Fruit fly (Drosophila melanogaster) whole organism, embryonic: Measurements from ENCODE around the gene PIG-T.

Experiments used
- Atf-2 ChIP-seq: fragments of 200-800 bp; sonication (Bioruptor generic); optimal IDR thresholded peaks from 2 replicates; lab custom pipeline; 2016; ENCODE audit warnings: missing biosample characterization, missing genetic modification characterization
- Atf3 ChIP-seq: fragments of 200-800 bp; sonication (Bioruptor generic); optimal IDR thresholded peaks from 3 replicates; lab custom pipeline; 2016; ENCODE audit warnings: missing biosample characterization, missing genetic modification characterization
- Blimp-1 ChIP-seq: fragments of 200-800 bp; sonication (Bioruptor generic); optimal IDR thresholded peaks from 3 replicates; lab custom pipeline; 2018; ENCODE audit warnings: missing biosample characterization, missing genetic modification characterization, mild to moderate bottlenecking, moderate library complexity, missing genetic modification reagents
- CG17385 ChIP-seq: fragments of 200-800 bp; sonication (Bioruptor generic); optimal IDR thresholded peaks from 3 replicates; lab custom pipeline; 2018; ENCODE audit warnings: missing biosample characterization, mild to moderate bottlenecking, missing genetic modification characterization
- CG2116 ChIP-seq: fragments of 200-800 bp; sonication (Bioruptor generic); optimal IDR thresholded peaks from 3 replicates; lab custom pipeline; 2018; ENCODE audit warnings: missing biosample characterization, mild to moderate bottlenecking, missing genetic modification characterization
- CG2120 ChIP-seq: fragments of 200-800 bp; sonication (Bioruptor generic); optimal IDR thresholded peaks from 3 replicates; lab custom pipeline; 2016; ENCODE audit warnings: missing biosample characterization, missing genetic modification characterization
- CG32767 ChIP-seq: fragments of 200-800 bp; sonication (Bioruptor generic); IDR thresholded peaks from 2 replicates; pipeline ENCODE4 v1.3.6; 2022; ENCODE audit warnings: missing biosample characterization, missing genetic modification characterization
- CG4328 ChIP-seq: fragments of 200-800 bp; sonication (Bioruptor generic); optimal IDR thresholded peaks from 3 replicates; lab custom pipeline; 2017; ENCODE audit warnings: missing biosample characterization, missing genetic modification reagents, missing genetic modification characterization
- CG4617 ChIP-seq: fragments of 200-800 bp; sonication (Bioruptor generic); optimal IDR thresholded peaks from 3 replicates; lab custom pipeline; 2016; ENCODE audit warnings: missing biosample characterization, missing genetic modification characterization, borderline replicate concordance
- CG7271 ChIP-seq: fragments of 200-800 bp; sonication (Bioruptor generic); optimal IDR thresholded peaks from 2 replicates; lab custom pipeline; 2018; ENCODE audit warnings: missing biosample characterization, mild to moderate bottlenecking, missing genetic modification characterization, moderate library complexity
- CG8924 ChIP-seq: fragments of 200-800 bp; optimal IDR thresholded peaks from 3 replicates; lab custom pipeline; 2019; ENCODE audit warnings: missing biosample characterization, mild to moderate bottlenecking, missing genetic modification characterization, moderate library complexity
- D ChIP-seq, 2 experiments: fragments of 200-800 bp in 1 of 2; fragments of >200 bp in 1 of 2; sonication (Bioruptor generic) in 1 of 2; optimal IDR thresholded peaks; 2 replicates in 1 of 2; 3 replicates in 1 of 2; lab custom pipeline; 2017; ENCODE audit warnings: mild to moderate bottlenecking in 1 of 2, missing biosample characterization in 1 of 2, missing genetic modification characterization in 1 of 2, missing genetic modification reagents in 1 of 2
- Dip3 ChIP-seq: fragments of 200-800 bp; sonication (Bioruptor generic); optimal IDR thresholded peaks from 3 replicates; lab custom pipeline; 2016; ENCODE audit warnings: missing biosample characterization, missing genetic modification characterization
- Ets97D ChIP-seq: fragments of 200-800 bp; sonication (Bioruptor generic); optimal IDR thresholded peaks from 3 replicates; lab custom pipeline; 2016; ENCODE audit warnings: missing biosample characterization, missing genetic modification characterization
- Fer1 ChIP-seq: fragments of 200-800 bp; sonication (Bioruptor generic); optimal IDR thresholded peaks from 2 replicates; lab custom pipeline; 2017; ENCODE audit warnings: missing biosample characterization, mild to moderate bottlenecking, missing genetic modification characterization
- Mes4 ChIP-seq: fragments of 200-800 bp; sonication (Bioruptor generic); optimal IDR thresholded peaks from 2 replicates; lab custom pipeline; 2016; ENCODE audit warnings: missing biosample characterization, missing genetic modification characterization
- Opbp ChIP-seq: fragments of 200-800 bp; sonication (Bioruptor generic); IDR thresholded peaks from 3 replicates; pipeline ENCODE4 v1.3.6; 2022; ENCODE audit warnings: missing biosample characterization, missing genetic modification characterization; ENCODE audit not compliant: partially characterized antibody
- Pdp1 ChIP-seq, 2 experiments: fragments of 200-800 bp; sonication (Bioruptor generic); optimal IDR thresholded peaks; 3 replicates each; lab custom pipeline; 2016; ENCODE audit warnings: missing biosample characterization in 2 of 2, missing genetic modification characterization in 2 of 2, mild to moderate bottlenecking in 1 of 2, moderate library complexity in 1 of 2
- YL-1 ChIP-seq: fragments of 200-800 bp; sonication (Bioruptor generic); optimal IDR thresholded peaks from 3 replicates; lab custom pipeline; 2017; ENCODE audit warnings: missing biosample characterization, mild to moderate bottlenecking, missing genetic modification characterization
- bab2 ChIP-seq: fragments of 200-800 bp; sonication (Bioruptor generic); optimal IDR thresholded peaks from 2 replicates; lab custom pipeline; 2016; ENCODE audit warnings: missing biosample characterization, missing genetic modification characterization
- bbx ChIP-seq: fragments of 200-800 bp; sonication (Bioruptor generic); IDR thresholded peaks from 2 replicates; pipeline ENCODE4 v1.3.6; 2022; ENCODE audit warnings: missing biosample characterization, missing genetic modification characterization; ENCODE audit not compliant: partially characterized antibody
- caup ChIP-seq: fragments of 200-800 bp; sonication (Bioruptor generic); optimal IDR thresholded peaks from 3 replicates; lab custom pipeline; 2017; ENCODE audit warnings: missing biosample characterization, mild to moderate bottlenecking, missing genetic modification characterization, moderate library complexity; ENCODE audit not compliant: severe bottlenecking
- cg ChIP-seq: fragments of 200-800 bp; sonication (Bioruptor generic); optimal IDR thresholded peaks from 3 replicates; lab custom pipeline; 2019; ENCODE audit warnings: missing biosample characterization, mild to moderate bottlenecking, missing genetic modification characterization, moderate library complexity
- crol ChIP-seq: fragments of 200-800 bp; sonication (Bioruptor generic); IDR thresholded peaks from 2 replicates; pipeline ENCODE4 v1.3.6; 2022; ENCODE audit warnings: missing biosample characterization, missing genetic modification characterization
- emc ChIP-seq: fragments of 200-800 bp; sonication (Bioruptor generic); optimal IDR thresholded peaks from 2 replicates; lab custom pipeline; 2016; ENCODE audit warnings: missing biosample characterization, missing genetic modification characterization
- gcm ChIP-seq: fragments of 200-800 bp; sonication (Bioruptor generic); optimal IDR thresholded peaks from 2 replicates; lab custom pipeline; 2019; ENCODE audit warnings: missing biosample characterization, mild to moderate bottlenecking, missing genetic modification characterization, moderate library complexity
- gem ChIP-seq: fragments of 200-800 bp; sonication (Bioruptor generic); optimal IDR thresholded peaks from 2 replicates; lab custom pipeline; 2019; ENCODE audit warnings: missing biosample characterization, mild to moderate bottlenecking, missing genetic modification characterization, moderate library complexity
- grn ChIP-seq: fragments of 200-800 bp; sonication (Bioruptor generic); optimal IDR thresholded peaks from 3 replicates; lab custom pipeline; 2017; ENCODE audit warnings: missing biosample characterization, missing genetic modification characterization
- hkb ChIP-seq, 2 experiments: fragments of 200-800 bp in 1 of 2; fragments of >200 bp in 1 of 2; sonication (Bioruptor generic) in 1 of 2; IDR thresholded peaks in 1 of 2; optimal IDR thresholded peaks in 1 of 2; 2 replicates each; pipeline versions ENCODE4 v1.3.6 to Lab custom; 2017 to 2022; ENCODE audit warnings: missing biosample characterization in 1 of 2, missing genetic modification characterization in 1 of 2
- insv ChIP-seq, 2 experiments: fragments of 200-800 bp; sonication (Bioruptor generic); optimal IDR thresholded peaks; 3 replicates each; lab custom pipeline; 2016 to 2018; ENCODE audit warnings: missing biosample characterization in 2 of 2, missing genetic modification characterization in 2 of 2
- kni ChIP-seq: fragments of 200-800 bp; sonication (Bioruptor generic); optimal IDR thresholded peaks from 3 replicates; lab custom pipeline; 2017; ENCODE audit warnings: mild to moderate bottlenecking, missing biosample characterization, missing genetic modification reagents, missing genetic modification characterization
- knrl ChIP-seq: fragments of 200-800 bp; sonication (Bioruptor generic); IDR thresholded peaks from 3 replicates; pipeline ENCODE4 v1.3.6; 2022; ENCODE audit warnings: missing biosample characterization, missing genetic modification characterization; ENCODE audit not compliant: partially characterized antibody
- nmo ChIP-seq: fragments of 200-800 bp; sonication (Bioruptor generic); optimal IDR thresholded peaks from 2 replicates; lab custom pipeline; 2018; ENCODE audit warnings: missing biosample characterization, mild to moderate bottlenecking, missing genetic modification characterization, moderate library complexity
- nom ChIP-seq: fragments of 200-800 bp; sonication (Bioruptor generic); optimal IDR thresholded peaks from 2 replicates; lab custom pipeline; 2017; ENCODE audit warnings: missing biosample characterization, missing genetic modification characterization, mild to moderate bottlenecking, moderate library complexity, missing genetic modification reagents
- oc ChIP-seq: fragments of 200-800 bp; sonication (Bioruptor generic); optimal IDR thresholded peaks from 2 replicates; lab custom pipeline; 2018; ENCODE audit warnings: missing biosample characterization, mild to moderate bottlenecking, missing genetic modification characterization, moderate library complexity
- pho ChIP-seq: fragments of 200-800 bp; sonication (Bioruptor generic); optimal IDR thresholded peaks from 2 replicates; lab custom pipeline; 2016; ENCODE audit warnings: missing biosample characterization, missing genetic modification characterization
- rib ChIP-seq: fragments of 200-800 bp; sonication (Bioruptor generic); IDR thresholded peaks from 2 replicates; pipeline ENCODE4 v1.3.6; 2022; ENCODE audit warnings: missing biosample characterization, missing genetic modification characterization
- salm ChIP-seq: fragments of 200-800 bp; sonication (Bioruptor generic); optimal IDR thresholded peaks from 2 replicates; lab custom pipeline; 2018; ENCODE audit warnings: missing biosample characterization, mild to moderate bottlenecking, missing genetic modification characterization
- sens ChIP-seq: fragments of 200-800 bp; sonication (Bioruptor generic); peaks from one replicate; lab custom pipeline; 2016; ENCODE audit warnings: missing biosample characterization, missing genetic modification characterization
- sima ChIP-seq: fragments of 200-800 bp; sonication (Bioruptor generic); optimal IDR thresholded peaks from 2 replicates; lab custom pipeline; 2016; ENCODE audit warnings: missing biosample characterization, missing genetic modification characterization
- stwl ChIP-seq: fragments of 200-800 bp; sonication (Bioruptor generic); optimal IDR thresholded peaks from 3 replicates; lab custom pipeline; 2018; ENCODE audit warnings: missing biosample characterization, mild to moderate bottlenecking, missing genetic modification characterization, moderate library complexity
- tll ChIP-seq, 2 experiments: fragments of 200-800 bp in 1 of 2; fragments of >200 bp in 1 of 2; sonication (Bioruptor generic) in 1 of 2; optimal IDR thresholded peaks; 2 replicates each; lab custom pipeline; 2017 to 2019; ENCODE audit warnings: missing biosample characterization in 2 of 2, missing genetic modification characterization in 2 of 2, mild to moderate bottlenecking in 1 of 2, moderate library complexity in 1 of 2
- trh ChIP-seq: fragments of 200-800 bp; sonication (Bioruptor generic); optimal IDR thresholded peaks from 2 replicates; lab custom pipeline; 2016; ENCODE audit warnings: missing biosample characterization, missing genetic modification characterization

PIG-T gene

dm6 chrX:8437285-8438110, 30.4 kb upstream of the PIG-T start, which contains the start of gene Miga (continued):
- TF ChIP-seq nom (peak; percentile 62), crol (GFP tag; lab: Robert Waterston, UW) (peak; percentile 68), cg (peak; percentile 75), bbx (GFP tag; lab: Robert Waterston, UW) (no peak), Opbp (GFP tag; lab: Robert Waterston, UW) (peak; percentile 32; the same call in 1 of the 3 replicates), Blimp-1 (GFP tag; lab: Kevin White, UChicago) (peak; percentile 91), kni (GFP tag; lab: Kevin White, UChicago) (peak; percentile 60), D (optimal IDR thresholded peaks at IDR 0.05; lab: Kevin White, UChicago) (peak; percentile 21), D (GFP tag; optimal IDR thresholded peaks at IDR 0.05; lab: Kevin White, UChicago) (no peak), tll (GFP tag; optimal IDR thresholded peaks at IDR 0.05; lab: Kevin White, UChicago) (peak in 1 of 2 experiments; percentile 55), CG8924 (tag; lab: Kevin White, UChicago) (peak; percentile 23), rib (GFP tag; lab: Robert Waterston, UW) (peak; percentile 42; the same call in 1 of the 2 replicates)

- TF ChIP-seq nmo (GFP tag; lab: Kevin White, UChicago) = peak; percentile 43
- peak; percentile 86 for TF ChIP-seq sens (GFP tag; lab: Kevin White, UChicago)
- no peak for TF ChIP-seq hkb (optimal IDR thresholded peaks at IDR 0.05; lab: Kevin White, UChicago)
- peak; percentile 47; the same call in 1 of the 2 replicates for TF ChIP-seq hkb (GFP tag; IDR thresholded peaks at IDR 0.05; lab: Robert Waterston, UW)
- TF ChIP-seq Pdp1 (GFP tag; optimal IDR thresholded peaks at IDR 0.05; lab: Kevin White, UChicago) = peak in 1 of 2 experiments; percentile 89
- peak; percentile 11; the same call in 1 of the 3 replicates for TF ChIP-seq knrl (GFP tag; lab: Robert Waterston, UW)
- peak; percentile 28 for TF ChIP-seq pho
- TF ChIP-seq stwl = peak; percentile 39
- no peak for TF ChIP-seq Atf3 (GFP tag; lab: Kevin White, UChicago)
- TF ChIP-seq salm = no peak
- peak; percentile 4 for TF ChIP-seq CG7271 (tag; lab: Kevin White, UChicago)
- no peak for TF ChIP-seq Atf-2
- TF ChIP-seq CG2120 = peak; percentile 56
- peak; percentile 40 for TF ChIP-seq Dip3 (GFP tag; lab: Kevin White, UChicago)
- peak; percentile 20 for TF ChIP-seq Fer1 (GFP tag; lab: Kevin White, UChicago)
- TF ChIP-seq Mes4 (GFP tag; lab: Kevin White, UChicago) = peak; percentile 21
- 0 out of 2 replicates have a peak, but pooled peaks have one; percentile 24 for TF ChIP-seq CG32767 (GFP tag; lab: Robert Waterston, UW)
- TF ChIP-seq bab2 (GFP tag; lab: Kevin White, UChicago) = peak; percentile 30
- TF ChIP-seq YL-1 (GFP tag; lab: Kevin White, UChicago) = peak; percentile 33
- 0 out of 3 replicates have a peak, but pooled peaks have one; percentile 15 for TF ChIP-seq Opbp (GFP tag; lab: Robert Waterston, UW)
- no peak for TF ChIP-seq CG4328 (GFP tag; lab: Kevin White, UChicago)
- peak; percentile 73 for TF ChIP-seq CG8924 (tag; lab: Kevin White, UChicago)
- TF ChIP-seq insv (GFP tag; optimal IDR thresholded peaks at IDR 0.05; lab: Kevin White, UChicago) = peak in 1 of 2 experiments; percentile 21
- TF ChIP-seq Ets97D (GFP tag; lab: Kevin White, UChicago) = peak; percentile 84
- TF ChIP-seq trh (GFP tag; lab: Kevin White, UChicago) = no peak
- TF ChIP-seq caup (GFP tag; lab: Kevin White, UChicago) = peak; percentile 8
- no peak for TF ChIP-seq grn
- no peak for TF ChIP-seq CG17385 (GFP tag; lab: Kevin White, UChicago)
- TF ChIP-seq CG2116 (GFP tag; lab: Kevin White, UChicago) = peak; percentile 44
- TF ChIP-seq gem (tag; lab: Kevin White, UChicago) = no peak
- TF ChIP-seq emc (GFP tag; lab: Kevin White, UChicago) = no peak
- TF ChIP-seq CG4617 (GFP tag; lab: Kevin White, UChicago) = peak; percentile 20
- TF ChIP-seq oc (tag; lab: Kevin White, UChicago) = no peak
- TF ChIP-seq sima = no peak
- TF ChIP-seq gcm (GFP tag; lab: Kevin White, UChicago) = no peak
Observed at dm6 chrX:8436656-8437284, 29.7 kb upstream of the PIG-T start, which contains the start of gene CG1440. CG1440 (plus strand) TSS chrX:8437057.
